Fruit fly (Drosophila melanogaster) whole organism, embryonic: Measurements from ENCODE around the gene Atg8b.

Source experiments
- Ada2b ChIP-seq: fragments of 200-800 bp; sonication (Bioruptor generic); IDR thresholded peaks from 2 replicates; pipeline ENCODE4 v1.3.6; 2022; ENCODE audit warnings: missing biosample characterization, missing genetic modification characterization
- CG10959 ChIP-seq: fragments of 200-800 bp; sonication (Bioruptor generic); IDR thresholded peaks from 2 replicates; pipeline ENCODE4 v1.3.6; 2022; ENCODE audit warnings: missing biosample characterization, missing genetic modification characterization
- CG11398 ChIP-seq: fragments of 200-800 bp; sonication (Bioruptor generic); optimal IDR thresholded peaks from 2 replicates; lab custom pipeline; 2016; ENCODE audit warnings: missing biosample characterization, missing genetic modification characterization
- CG12236 ChIP-seq: fragments of 200-800 bp; sonication (Bioruptor generic); optimal IDR thresholded peaks from 2 replicates; lab custom pipeline; 2016; ENCODE audit warnings: missing biosample characterization, missing genetic modification characterization
- CG13775 ChIP-seq: fragments of 200-800 bp; sonication (Bioruptor generic); optimal IDR thresholded peaks from 3 replicates; lab custom pipeline; 2017; ENCODE audit warnings: missing biosample characterization, mild to moderate bottlenecking, missing genetic modification characterization
- CG15601 ChIP-seq: fragments of 200-800 bp; sonication (Bioruptor generic); optimal IDR thresholded peaks from 3 replicates; lab custom pipeline; 2019; ENCODE audit warnings: missing biosample characterization, mild to moderate bottlenecking, missing genetic modification characterization, moderate library complexity
- CG1602 ChIP-seq: fragments of 200-800 bp; sonication (Bioruptor generic); optimal IDR thresholded peaks from 3 replicates; lab custom pipeline; 2016; ENCODE audit warnings: missing biosample characterization, missing genetic modification characterization
- CG1792 ChIP-seq: fragments of 200-800 bp; sonication (Bioruptor generic); optimal IDR thresholded peaks from 2 replicates; lab custom pipeline; 2016; ENCODE audit warnings: missing biosample characterization, missing genetic modification characterization
- CG2199 ChIP-seq: fragments of 200-800 bp; sonication (Bioruptor generic); IDR thresholded peaks from 3 replicates; pipeline ENCODE4 v1.3.6; 2022; ENCODE audit warnings: missing biosample characterization, missing genetic modification characterization
- CG2712 ChIP-seq: fragments of 200-800 bp; optimal IDR thresholded peaks from 3 replicates; lab custom pipeline; 2019; ENCODE audit warnings: missing biosample characterization, mild to moderate bottlenecking, missing genetic modification characterization, moderate library complexity
- CG2875 ChIP-seq: fragments of 200-800 bp; sonication (Bioruptor generic); optimal IDR thresholded peaks from 2 replicates; lab custom pipeline; 2017; ENCODE audit warnings: missing biosample characterization, mild to moderate bottlenecking, missing genetic modification characterization, missing genetic modification reagents
- CG30431 ChIP-seq: fragments of 200-800 bp; sonication (Bioruptor generic); optimal IDR thresholded peaks from 2 replicates; lab custom pipeline; 2017; ENCODE audit warnings: missing biosample characterization, missing genetic modification characterization
- CG3847 ChIP-seq: fragments of 200-800 bp; sonication (Bioruptor generic); IDR thresholded peaks from 2 replicates; pipeline ENCODE4 v1.3.6; 2022; ENCODE audit warnings: missing biosample characterization, missing genetic modification characterization
- CG42726 ChIP-seq: fragments of 200-800 bp; sonication (Bioruptor generic); IDR thresholded peaks from 2 replicates; pipeline ENCODE4 v1.3.6; 2022; ENCODE audit warnings: missing biosample characterization, missing genetic modification characterization; ENCODE audit not compliant: partially characterized antibody
- CG4404 ChIP-seq: fragments of 200-800 bp; sonication (Bioruptor generic); IDR thresholded peaks from 2 replicates; pipeline ENCODE4 v1.3.6; 2022; ENCODE audit warnings: missing biosample characterization, missing genetic modification characterization
- CG6791 ChIP-seq: fragments of 200-800 bp; sonication (Bioruptor generic); IDR thresholded peaks from 3 replicates; pipeline ENCODE4 v1.3.6; 2022; ENCODE audit warnings: missing biosample characterization, missing genetic modification characterization; ENCODE audit not compliant: partially characterized antibody
- CG7839 ChIP-seq: fragments of 200-800 bp; sonication (Bioruptor generic); optimal IDR thresholded peaks from 3 replicates; lab custom pipeline; 2018; ENCODE audit warnings: missing biosample characterization, mild to moderate bottlenecking, missing genetic modification characterization, moderate library complexity
- CG7963 ChIP-seq: fragments of 200-800 bp; sonication (Bioruptor generic); IDR thresholded peaks from 3 replicates; pipeline ENCODE4 v1.3.6; 2022; ENCODE audit warnings: missing biosample characterization, missing genetic modification characterization; ENCODE audit not compliant: partially characterized antibody
- CG9932 ChIP-seq: fragments of 200-800 bp; sonication (Bioruptor generic); IDR thresholded peaks from 2 replicates; pipeline ENCODE4 v1.3.6; 2022; ENCODE audit warnings: missing biosample characterization, missing genetic modification characterization
- CTCF ChIP-seq: fragments of 200-800 bp; sonication (Bioruptor generic); optimal IDR thresholded peaks from 2 replicates; lab custom pipeline; 2017; ENCODE audit warnings: missing biosample characterization, mild to moderate bottlenecking, missing genetic modification characterization, moderate library complexity
- Ets97D ChIP-seq: fragments of 200-800 bp; sonication (Bioruptor generic); optimal IDR thresholded peaks from 3 replicates; lab custom pipeline; 2016; ENCODE audit warnings: missing biosample characterization, missing genetic modification characterization
- Jarid2 ChIP-seq: fragments of 200-800 bp; sonication (Bioruptor generic); optimal IDR thresholded peaks from 3 replicates; lab custom pipeline; 2017; ENCODE audit warnings: mild to moderate bottlenecking, missing biosample characterization, missing genetic modification reagents, missing genetic modification characterization
- Med ChIP-seq: fragments of 200-800 bp; sonication (Bioruptor generic); peaks from one replicate; lab custom pipeline; 2016; ENCODE audit warnings: missing biosample characterization, missing genetic modification characterization, mild to moderate bottlenecking, inconsistent platforms, moderate library complexity
- Rx ChIP-seq: fragments of 200-800 bp; sonication (Bioruptor generic); IDR thresholded peaks from 2 replicates; pipeline ENCODE4 v1.3.6; 2022; ENCODE audit warnings: missing biosample characterization, missing genetic modification characterization
- Sox100B ChIP-seq: fragments of 200-800 bp; sonication (Bioruptor generic); optimal IDR thresholded peaks from 3 replicates; lab custom pipeline; 2018; ENCODE audit warnings: missing biosample characterization, mild to moderate bottlenecking, missing genetic modification characterization
- Sry-β ChIP-seq: fragments of 200-800 bp; sonication (Bioruptor generic); optimal IDR thresholded peaks from 2 replicates; lab custom pipeline; 2018; ENCODE audit warnings: missing biosample characterization, mild to moderate bottlenecking, missing genetic modification characterization, moderate library complexity
- cwo ChIP-seq: fragments of 200-800 bp; sonication (Bioruptor generic); optimal IDR thresholded peaks from 3 replicates; lab custom pipeline; 2017; ENCODE audit warnings: missing biosample characterization, missing genetic modification characterization, mild to moderate bottlenecking, moderate library complexity, missing genetic modification reagents
- dan ChIP-seq: fragments of 200-800 bp; sonication (Bioruptor generic); IDR thresholded peaks from 2 replicates; pipeline ENCODE4 v1.3.6; 2022; ENCODE audit warnings: missing biosample characterization, missing genetic modification characterization
- dm ChIP-seq: fragments of 200-800 bp; sonication (Bioruptor generic); optimal IDR thresholded peaks from 3 replicates; lab custom pipeline; 2016; ENCODE audit warnings: missing biosample characterization, missing genetic modification characterization
- dmrt11E ChIP-seq: fragments of 200-800 bp; sonication (Bioruptor generic); optimal IDR thresholded peaks from 3 replicates; lab custom pipeline; 2018; ENCODE audit warnings: missing biosample characterization, mild to moderate bottlenecking, missing genetic modification characterization, moderate library complexity
- emc ChIP-seq: fragments of 200-800 bp; sonication (Bioruptor generic); optimal IDR thresholded peaks from 2 replicates; lab custom pipeline; 2016; ENCODE audit warnings: missing biosample characterization, missing genetic modification characterization
- ems ChIP-seq: fragments of 200-800 bp; sonication (Bioruptor generic); optimal IDR thresholded peaks from 3 replicates; lab custom pipeline; 2016; ENCODE audit warnings: missing biosample characterization, missing genetic modification characterization
- ewg ChIP-seq: fragments of 200-800 bp; sonication (Bioruptor generic); optimal IDR thresholded peaks from 3 replicates; lab custom pipeline; 2017; ENCODE audit warnings: mild to moderate bottlenecking, missing biosample characterization, missing genetic modification reagents, missing genetic modification characterization
- exex ChIP-seq: fragments of 200-800 bp; sonication (Bioruptor generic); optimal IDR thresholded peaks from 4 replicates; lab custom pipeline; 2018; ENCODE audit warnings: missing biosample characterization, mild to moderate bottlenecking, missing genetic modification characterization, moderate library complexity
- fd96Cb ChIP-seq: fragments of 200-800 bp; sonication (Bioruptor generic); optimal IDR thresholded peaks from 2 replicates; lab custom pipeline; 2018; ENCODE audit warnings: missing biosample characterization, mild to moderate bottlenecking, missing genetic modification characterization, moderate library complexity
- gfzf ChIP-seq: fragments of 200-800 bp; sonication (Bioruptor generic); optimal IDR thresholded peaks from 2 replicates; lab custom pipeline; 2016; ENCODE audit warnings: missing biosample characterization, mild to moderate bottlenecking, missing genetic modification characterization, moderate library complexity
- gsb ChIP-seq: fragments of 200-800 bp; sonication (Bioruptor generic); IDR thresholded peaks from 2 replicates; pipeline ENCODE4 v1.3.6; 2022; ENCODE audit warnings: missing biosample characterization, missing genetic modification characterization
- lbe ChIP-seq: fragments of 200-800 bp; sonication (Bioruptor generic); optimal IDR thresholded peaks from 2 replicates; lab custom pipeline; 2016; ENCODE audit warnings: missing biosample characterization, mild to moderate bottlenecking, missing genetic modification characterization
- pum ChIP-seq: fragments of 200-800 bp; sonication (Bioruptor generic); optimal IDR thresholded peaks from 2 replicates; lab custom pipeline; 2016; ENCODE audit warnings: missing biosample characterization, missing genetic modification characterization
- ranshi ChIP-seq: fragments of 200-800 bp; sonication (Bioruptor generic); IDR thresholded peaks from 2 replicates; pipeline ENCODE4 v1.3.6; 2022; ENCODE audit warnings: missing biosample characterization, missing genetic modification characterization
- repo ChIP-seq: fragments of 200-800 bp; sonication (Bioruptor generic); optimal IDR thresholded peaks from 2 replicates; lab custom pipeline; 2016; ENCODE audit warnings: missing biosample characterization, missing genetic modification characterization
- row ChIP-seq: fragments of 200-800 bp; sonication (Bioruptor generic); IDR thresholded peaks from 3 replicates; pipeline ENCODE4 v1.3.6; 2022; ENCODE audit warnings: missing biosample characterization, missing genetic modification characterization
- schlank ChIP-seq: fragments of 200-800 bp; sonication (Bioruptor generic); optimal IDR thresholded peaks from 2 replicates; lab custom pipeline; 2018; ENCODE audit warnings: missing biosample characterization, mild to moderate bottlenecking, missing genetic modification characterization
- sens-2 ChIP-seq: fragments of 200-800 bp; sonication (Bioruptor generic); IDR thresholded peaks from 2 replicates; pipeline ENCODE4 v1.3.6; 2022; ENCODE audit warnings: missing biosample characterization, missing genetic modification characterization
- shn ChIP-seq: fragments of 200-800 bp; sonication (Bioruptor generic); optimal IDR thresholded peaks from 3 replicates; lab custom pipeline; 2016; ENCODE audit warnings: missing biosample characterization, missing genetic modification characterization
- sima ChIP-seq: fragments of 200-800 bp; sonication (Bioruptor generic); optimal IDR thresholded peaks from 2 replicates; lab custom pipeline; 2016; ENCODE audit warnings: missing biosample characterization, missing genetic modification characterization
- sisA ChIP-seq: fragments of 200-800 bp; sonication (Bioruptor generic); IDR thresholded peaks from 2 replicates; pipeline ENCODE4 v1.3.6; 2022; ENCODE audit warnings: missing biosample characterization, missing genetic modification characterization
- so ChIP-seq: fragments of 200-800 bp; sonication (Bioruptor generic); IDR thresholded peaks from 3 replicates; pipeline ENCODE4 v1.3.6; 2022; ENCODE audit warnings: missing biosample characterization, missing genetic modification characterization
- tgo ChIP-seq: fragments of 200-800 bp; sonication (Bioruptor generic); IDR thresholded peaks from 3 replicates; pipeline ENCODE4 v1.3.6; 2022; ENCODE audit warnings: missing biosample characterization, missing genetic modification characterization
- vfl ChIP-seq: fragments of 200-800 bp; sonication (Bioruptor generic); optimal IDR thresholded peaks from 2 replicates; lab custom pipeline; 2016; ENCODE audit warnings: missing biosample characterization, missing genetic modification characterization
- vvl ChIP-seq: fragments of 200-800 bp; sonication (Bioruptor generic); IDR thresholded peaks from 2 replicates; pipeline ENCODE4 v1.3.6; 2022; ENCODE audit warnings: missing biosample characterization, missing genetic modification characterization
- wor ChIP-seq: fragments of 200-800 bp; sonication (Bioruptor generic); IDR thresholded peaks from 2 replicates; pipeline ENCODE4 v1.3.6; 2022; ENCODE audit warnings: missing biosample characterization, missing genetic modification characterization
- zf30C ChIP-seq: fragments of 200-800 bp; sonication (Bioruptor generic); optimal IDR thresholded peaks from 3 replicates; lab custom pipeline; 2018; ENCODE audit warnings: missing biosample characterization, mild to moderate bottlenecking, missing genetic modification characterization

Atg8b gene

dm6 chr3R:17682244-17682773, 42.6 kb downstream of the Atg8b start, which contains the start of the genes alt and CG7655 (continued):
- TF ChIP-seq dmrt11E (tag; lab: Kevin White, UChicago) (no peak), CG13775 (GFP tag; lab: Kevin White, UChicago) (no peak), lbe (no peak), CG6791 (GFP tag; lab: Robert Waterston, UW) (no peak), gfzf (GFP tag; lab: Kevin White, UChicago) (peak; percentile 100), ranshi (GFP tag; lab: Robert Waterston, UW) (no peak), pum (GFP tag; lab: Kevin White, UChicago) (no peak), CG2875 (GFP tag; lab: Kevin White, UChicago) (no peak), CG15601 (tag; lab: Kevin White, UChicago) (peak; percentile 72), CG7839 (no peak), CG12236 (GFP tag; lab: Kevin White, UChicago) (no peak), tgo (GFP tag; lab: Robert Waterston, UW) (no peak), Sox100B (no peak), CG4404 (no peak), dan (GFP tag; lab: Robert Waterston, UW) (no peak), CG11398 (GFP tag; lab: Kevin White, UChicago) (no peak), schlank (tag; lab: Kevin White, UChicago) (no peak), vfl (GFP tag; lab: Kevin White, UChicago) (no peak), exex (tag; lab: Kevin White, UChicago) (no peak), Sry-β (GFP tag; lab: Kevin White, UChicago) (no peak), dm (peak; percentile 6), wor (GFP tag; lab: Robert Waterston, UW) (no peak), CG7963 (no peak), gsb (GFP tag; lab: Robert Waterston, UW) (no peak), row (GFP tag; lab: Robert Waterston, UW) (no peak), Ets97D (GFP tag; lab: Kevin White, UChicago) (peak; percentile 95), CTCF (peak; percentile 72), CG10959 (GFP tag; lab: Robert Waterston, UW) (no peak), ewg (GFP tag; lab: Kevin White, UChicago) (no peak), sens-2 (GFP tag; lab: Robert Waterston, UW) (no peak), fd96Cb (tag; lab: Kevin White, UChicago) (no peak), cwo (GFP tag; lab: Kevin White, UChicago) (no peak), sisA (GFP tag; lab: Robert Waterston, UW) (no peak), so (GFP tag; lab: Robert Waterston, UW) (no peak), Jarid2 (no peak), CG1602 (no peak), zf30C (GFP tag; lab: Kevin White, UChicago) (no peak), Ada2b (GFP tag; lab: Robert Waterston, UW) (no peak), CG2712 (tag; lab: Kevin White, UChicago) (peak; percentile 59), CG2199 (GFP tag; lab: Robert Waterston, UW) (no peak), CG3847 (GFP tag; lab: Robert Waterston, UW) (no peak), CG1792 (GFP tag; lab: Kevin White, UChicago) (peak; percentile 15), sima (no peak), Rx (GFP tag; lab: Robert Waterston, UW) (no peak), CG9932 (GFP tag; lab: Robert Waterston, UW) (no peak), CG42726 (GFP tag; lab: Robert Waterston, UW) (no peak), Med (GFP tag; lab: Kevin White, UChicago) (peak; percentile 91), shn (GFP tag; lab: Kevin White, UChicago) (no peak), ems (no peak), vvl (GFP tag; lab: Robert Waterston, UW) (no peak), emc (GFP tag; lab: Kevin White, UChicago) (no peak), CG30431 (GFP tag; lab: Kevin White, UChicago) (no peak), repo (no peak)
